Worm (Caenorhabditis elegans): Measurements from ENCODE around the gene rabx-5.
A peak's percentile ranks its signal among the peaks of the same experiment; 100 is the strongest.

Gene rabx-5

ce11 chrIII:10621208-10621607 is 16.1 kb downstream of the rabx-5 start, which contains the start of the genes lron-10 and hpr-9 (continued):
- TF ChIP-seq lin-15B (tag; optimal IDR thresholded peaks at IDR 0.05) (peak; percentile 27), fos-1 (tag; optimal IDR thresholded peaks at IDR 0.05) (peak; percentile 13), C04F5.9 (tag; optimal IDR thresholded peaks at IDR 0.05) (peak; percentile 93), lin-13 (GFP tag; optimal IDR thresholded peaks at IDR 0.05) (peak; percentile 77), hpl-2 (GFP tag; optimal IDR thresholded peaks at IDR 0.05) (peak; percentile 17), lir-3 (tag; optimal IDR thresholded peaks at IDR 0.05; ENCODE audit: poor library complexity) (peak; percentile 97), fkh-4 (tag; optimal IDR thresholded peaks at IDR 0.05; ENCODE audit: borderline replicate concordance) (peak; percentile 98), nhr-77 (tag; optimal IDR thresholded peaks at IDR 0.05) (peak; percentile 46), unc-62 (GFP tag; optimal IDR thresholded peaks at IDR 0.05) (no peak), egl-13 (tag; optimal IDR thresholded peaks at IDR 0.05) (peak; percentile 85), aly-2 (tag; optimal IDR thresholded peaks at IDR 0.05) (peak; percentile 49), F16B12.6 (tag; optimal IDR thresholded peaks at IDR 0.05) (peak; percentile 45), nhr-28 (tag; optimal IDR thresholded peaks at IDR 0.05) (no peak), nhr-90 (tag; optimal IDR thresholded peaks at IDR 0.05; ENCODE audit: poor library complexity) (peak; percentile 97), mep-1 (tag; optimal IDR thresholded peaks at IDR 0.05) (peak; percentile 50), unc-130 (tag; optimal IDR thresholded peaks at IDR 0.05) (peak; percentile 52), nhr-19 (GFP tag; conservative IDR thresholded peaks at IDR 0.05) (peak; percentile 87), ces-1 (GFP tag; optimal IDR thresholded peaks at IDR 0.05) (no peak), jun-1 (tag; optimal IDR thresholded peaks at IDR 0.05) (peak; percentile 28), vab-15 (tag; optimal IDR thresholded peaks at IDR 0.05) (peak; percentile 50), fkh-8 (tag; optimal IDR thresholded peaks at IDR 0.05) (peak; percentile 81), grh-1 (GFP tag; IDR thresholded peaks at IDR 0.05) (peak; percentile 90), dsc-1 (tag; optimal IDR thresholded peaks at IDR 0.05) (peak; percentile 89), aha-1 (tag; optimal IDR thresholded peaks at IDR 0.05) (no peak), nhr-84 (tag; optimal IDR thresholded peaks at IDR 0.05) (no peak), tlp-1 (tag; optimal IDR thresholded peaks at IDR 0.05) (no peak), lin-39 (tag; optimal IDR thresholded peaks at IDR 0.05) (peak; percentile 58), isw-1 (GFP tag; IDR thresholded peaks at IDR 0.05) (peak; percentile 56; the same call in 1 of the 2 replicates), sup-37 (GFP tag; optimal IDR thresholded peaks at IDR 0.05) (peak; percentile 47), nhr-76 (tag; optimal IDR thresholded peaks at IDR 0.05) (no peak), fkh-10 (GFP tag; optimal IDR thresholded peaks at IDR 0.05) (no peak), lin-35 (GFP tag; optimal IDR thresholded peaks at IDR 0.05) (peak; percentile 78 to 90), pqm-1 (tag; optimal IDR thresholded peaks at IDR 0.05) (no peak), mab-9 (GFP tag; IDR thresholded peaks at IDR 0.05) (peak; percentile 90), ets-5 (GFP tag; IDR thresholded peaks at IDR 0.05) (no peak), Y116A8C.19 (tag; optimal IDR thresholded peaks at IDR 0.05; ENCODE audit: borderline replicate concordance) (peak; percentile 87), blmp-1 (tag; optimal IDR thresholded peaks at IDR 0.05) (peak; percentile 91), tbx-2 (tag; optimal IDR thresholded peaks at IDR 0.05) (peak; percentile 93), mef-2 (tag; optimal IDR thresholded peaks at IDR 0.05) (no peak), nhr-47 (tag; optimal IDR thresholded peaks at IDR 0.05) (peak; percentile 94), elt-2 (tag; optimal IDR thresholded peaks at IDR 0.05) (peak; percentile 70), C34B4.2 (tag; optimal IDR thresholded peaks at IDR 0.05) (peak; percentile 22), nhr-11 (tag; optimal IDR thresholded peaks at IDR 0.05) (no peak), unc-86 (tag; optimal IDR thresholded peaks at IDR 0.05) (peak; percentile 70)

- no peak for TF ChIP-seq ceh-88 (GFP tag; IDR thresholded peaks at IDR 0.05)
- TF ChIP-seq hlh-4 (tag; optimal IDR thresholded peaks at IDR 0.05), result no peak
- peak; percentile 20 to 72 for TF ChIP-seq lin-35 (GFP tag; optimal IDR thresholded peaks at IDR 0.05)
- no peak for TF ChIP-seq nhr-12 (tag; optimal IDR thresholded peaks at IDR 0.05)
- TF ChIP-seq vab-15 (tag; optimal IDR thresholded peaks at IDR 0.05), result no peak
- no peak for TF ChIP-seq lin-14 (GFP tag; optimal IDR thresholded peaks at IDR 0.05)
- no peak for TF ChIP-seq F16B12.6 (tag; optimal IDR thresholded peaks at IDR 0.05)
- no peak for TF ChIP-seq sox-4 (tag; optimal IDR thresholded peaks at IDR 0.05)
- TF ChIP-seq C16A3.4 (tag; optimal IDR thresholded peaks at IDR 0.05), result peak; percentile 45
- TF ChIP-seq egl-27 (tag; optimal IDR thresholded peaks at IDR 0.05), result no peak
- peak; percentile 29 to 66 for TF ChIP-seq lsy-2 (tag; optimal IDR thresholded peaks at IDR 0.05)
- no peak for TF ChIP-seq mef-2 (tag; optimal IDR thresholded peaks at IDR 0.05)
- no peak for TF ChIP-seq unc-30 (tag; optimal IDR thresholded peaks at IDR 0.05)
- TF ChIP-seq blmp-1 (tag; optimal IDR thresholded peaks at IDR 0.05), result no peak
- TF ChIP-seq sptf-1 (tag; optimal IDR thresholded peaks at IDR 0.05), result no peak
- no peak for TF ChIP-seq fkh-10 (GFP tag; optimal IDR thresholded peaks at IDR 0.05)
- peak; percentile 21 for TF ChIP-seq lir-3 (tag; optimal IDR thresholded peaks at IDR 0.05; ENCODE audit: poor library complexity)
- TF ChIP-seq nhr-20 (tag; optimal IDR thresholded peaks at IDR 0.05), result peak; percentile 2
- peak; percentile 7 for TF ChIP-seq jun-1 (tag; optimal IDR thresholded peaks at IDR 0.05)
Observed at ce11 chrIII:10624564-10624963, 19.4 kb downstream of the rabx-5 start.
